Worm (Caenorhabditis elegans): ENCODE data around the gene Y51A2B.5.

Y51A2B.5 gene

DNA sequence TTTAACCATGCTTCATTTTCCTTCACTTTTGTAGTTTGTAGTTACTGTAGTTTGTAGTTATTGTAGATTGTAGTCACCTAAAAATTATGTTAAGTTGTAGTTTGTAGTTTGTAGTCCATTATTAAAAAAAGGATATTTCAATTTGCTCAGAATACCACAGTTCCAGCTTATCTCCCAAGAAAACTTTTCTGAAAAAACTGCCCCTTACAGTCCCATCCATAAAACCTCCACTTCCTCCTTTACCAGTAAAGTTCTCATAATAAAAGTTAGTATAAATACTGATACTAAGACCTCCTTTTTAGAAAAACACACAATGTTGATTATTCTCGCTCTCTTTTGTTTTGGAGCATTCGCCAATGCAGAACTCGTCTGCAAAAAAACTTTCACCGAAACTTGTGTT is 38.4 kb upstream of the Y51A2B.5 start, which contains the start of gene C08E8.11:
Gene C08E8.11 (plus strand): TSS at position 301 of the 400 bp plus-strand sequence.
- TF ChIP-seq hlh-13 (GFP tag; optimal IDR thresholded peaks at IDR 0.05) (no peak), ceh-2 (tag; optimal IDR thresholded peaks at IDR 0.05) (no peak), F13H6.1 (tag; optimal IDR thresholded peaks at IDR 0.05) (no peak), tbx-7 (tag; optimal IDR thresholded peaks at IDR 0.05) (no peak), elt-2 (tag; optimal IDR thresholded peaks at IDR 0.05) (no peak), ceh-24 (tag; optimal IDR thresholded peaks at IDR 0.05) (no peak), elt-4 (tag; optimal IDR thresholded peaks at IDR 0.05) (no peak), zip-5 (tag; optimal IDR thresholded peaks at IDR 0.05) (no peak), ceh-30 (tag; optimal IDR thresholded peaks at IDR 0.05) (no peak), gmeb-2 (tag; optimal IDR thresholded peaks at IDR 0.05) (no peak), pqm-1 (tag; optimal IDR thresholded peaks at IDR 0.05) (no peak), lin-11 (tag; optimal IDR thresholded peaks at IDR 0.05) (no peak), ceh-6 (GFP tag; optimal IDR thresholded peaks at IDR 0.05) (no peak), mec-3 (tag; optimal IDR thresholded peaks at IDR 0.05; ENCODE audit: borderline replicate concordance) (no peak), nhr-11 (tag; optimal IDR thresholded peaks at IDR 0.05) (no peak), Y22D7AL.16 (tag; optimal IDR thresholded peaks at IDR 0.05) (no peak), C08G9.2 (tag; optimal IDR thresholded peaks at IDR 0.05) (no peak), T23F11.4 (GFP tag; optimal IDR thresholded peaks at IDR 0.05) (no peak), pros-1 (tag; optimal IDR thresholded peaks at IDR 0.05) (no peak), che-1 (tag; optimal IDR thresholded peaks at IDR 0.05) (no peak)

DNA sequence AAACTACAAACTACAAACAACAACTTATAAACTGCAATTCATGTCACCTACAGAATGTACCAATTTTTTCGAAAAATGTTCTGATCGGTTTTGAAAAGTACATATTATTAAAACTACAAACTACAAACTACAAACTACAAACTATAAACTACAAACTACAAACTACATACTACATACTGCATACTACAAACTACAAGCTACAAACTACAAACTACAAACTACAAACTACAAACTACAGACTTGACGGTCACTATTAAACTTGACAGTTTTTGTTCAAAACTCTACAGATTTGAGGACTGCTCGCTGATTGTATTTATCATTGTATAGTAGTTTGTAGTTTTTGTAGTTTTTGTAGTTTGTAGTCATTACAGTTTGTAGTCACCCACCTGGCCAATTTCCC is 34.8 kb upstream of the Y51A2B.5 start:
- TF ChIP-seq ceh-48 (tag; optimal IDR thresholded peaks at IDR 0.05): no peak
- TF ChIP-seq ceh-30 (tag; optimal IDR thresholded peaks at IDR 0.05): peak; percentile 28

DNA sequence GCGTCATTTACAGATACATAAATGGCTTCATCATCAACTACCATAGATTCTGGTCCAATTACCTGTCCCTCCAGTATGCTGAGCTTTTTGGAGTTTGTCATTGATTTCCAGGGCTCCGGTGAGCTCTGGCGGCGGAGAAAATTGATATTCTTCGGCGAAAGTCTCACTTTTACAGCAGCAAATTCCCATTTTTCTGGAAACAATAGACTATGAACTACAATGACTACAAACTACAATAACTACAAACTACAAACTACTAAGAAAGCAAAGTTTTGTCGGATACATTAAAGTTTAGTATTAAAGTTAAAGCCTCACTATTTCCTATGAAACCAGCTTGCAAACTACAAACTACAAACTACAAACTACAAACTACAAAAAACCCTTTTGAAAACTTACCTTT is 33.3 kb upstream of the Y51A2B.5 start, which contains the start of gene C08E8.2:
Gene C08E8.2 (minus strand): TSS at position 101 of the 400 bp plus-strand sequence.
- TF ChIP-seq K09A11.1 (tag; optimal IDR thresholded peaks at IDR 0.05; ENCODE audit: insufficient read depth) (no peak), unc-86 (tag; optimal IDR thresholded peaks at IDR 0.05) (no peak), unc-3 (GFP tag; conservative IDR thresholded peaks at IDR 0.05) (no peak), unc-3 (tag; optimal IDR thresholded peaks at IDR 0.05) (no peak), nhr-11 (tag; optimal IDR thresholded peaks at IDR 0.05) (no peak), ttx-3 (tag; optimal IDR thresholded peaks at IDR 0.05) (no peak), sox-2 (GFP tag; IDR thresholded peaks at IDR 0.05) (no peak), ceh-45 (GFP tag; IDR thresholded peaks at IDR 0.05) (no peak), ceh-19 (GFP tag; optimal IDR thresholded peaks at IDR 0.05) (no peak), ceh-9 (tag; optimal IDR thresholded peaks at IDR 0.05) (no peak), ahr-1 (tag; optimal IDR thresholded peaks at IDR 0.05) (no peak), madf-2 (tag; optimal IDR thresholded peaks at IDR 0.05) (no peak), pqm-1 (tag; optimal IDR thresholded peaks at IDR 0.05) (no peak), rnt-1 (tag; optimal IDR thresholded peaks at IDR 0.05) (no peak), T23F11.4 (GFP tag; optimal IDR thresholded peaks at IDR 0.05) (no peak), nhr-232 (tag; optimal IDR thresholded peaks at IDR 0.05) (no peak), ceh-6 (GFP tag; optimal IDR thresholded peaks at IDR 0.05) (no peak), ceh-24 (tag; optimal IDR thresholded peaks at IDR 0.05) (no peak), lin-11 (tag; optimal IDR thresholded peaks at IDR 0.05) (no peak)

DNA sequence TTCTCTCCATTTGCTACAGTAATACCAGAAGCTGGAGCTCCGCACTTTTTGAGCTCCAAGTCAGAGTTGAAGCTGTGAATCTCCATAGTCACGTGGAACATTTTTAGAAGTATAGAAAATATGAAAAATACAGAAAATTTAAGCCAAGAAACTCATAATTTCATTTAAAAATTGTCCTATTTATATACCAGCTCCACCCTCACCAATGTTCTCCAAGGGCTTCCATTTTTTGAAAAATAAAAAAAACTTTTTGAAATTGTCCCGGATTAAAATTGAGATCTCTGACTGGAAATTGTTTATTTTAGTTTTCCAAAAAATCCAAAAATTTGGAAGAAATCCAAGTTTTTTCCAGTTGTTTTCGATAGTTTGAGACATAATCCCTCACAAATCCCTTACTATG is 29.2 kb upstream of the Y51A2B.5 start, which contains the start of gene C08E8.5:
Gene C08E8.5 (minus strand): TSS at position 101 of the 400 bp plus-strand sequence.
- no peak for TF ChIP-seq C08G9.2 (tag; optimal IDR thresholded peaks at IDR 0.05)
- no peak for TF ChIP-seq ama-1 (optimal IDR thresholded peaks at IDR 0.05)
- TF ChIP-seq nhr-11 (tag; optimal IDR thresholded peaks at IDR 0.05): no peak
- TF ChIP-seq fkh-6 (tag; optimal IDR thresholded peaks at IDR 0.05): no peak
- no peak for TF ChIP-seq sox-4 (tag; optimal IDR thresholded peaks at IDR 0.05)
- no peak for TF ChIP-seq T23F11.4 (GFP tag; optimal IDR thresholded peaks at IDR 0.05)
- no peak for TF ChIP-seq nhr-232 (tag; optimal IDR thresholded peaks at IDR 0.05)
- no peak for TF ChIP-seq hlh-6 (tag; optimal IDR thresholded peaks at IDR 0.05)
- TF ChIP-seq ceh-9 (tag; optimal IDR thresholded peaks at IDR 0.05): no peak
- TF ChIP-seq gmeb-2 (tag; optimal IDR thresholded peaks at IDR 0.05): no peak
- TF ChIP-seq ztf-16 (tag; optimal IDR thresholded peaks at IDR 0.05): no peak
- TF ChIP-seq unc-86 (tag; optimal IDR thresholded peaks at IDR 0.05): no peak
- TF ChIP-seq npax-4 (tag; optimal IDR thresholded peaks at IDR 0.05): no peak
- no peak for TF ChIP-seq ceh-24 (tag; optimal IDR thresholded peaks at IDR 0.05)
- no peak for TF ChIP-seq lim-6 (tag; optimal IDR thresholded peaks at IDR 0.05)
- TF ChIP-seq Y22D7AL.16 (tag; optimal IDR thresholded peaks at IDR 0.05): no peak
- no peak for TF ChIP-seq ceh-6 (GFP tag; optimal IDR thresholded peaks at IDR 0.05)
- no peak for TF ChIP-seq elt-4 (tag; optimal IDR thresholded peaks at IDR 0.05)
- no peak for TF ChIP-seq pax-1 (tag; optimal IDR thresholded peaks at IDR 0.05)
